Worm (Caenorhabditis elegans) whole organism, L3 larva: Measurements from ENCODE around the gene Y60A9.3.

ENCODE experiments used
- R02D3.7 ChIP-seq: fragments of 150-350 bp; optimal IDR thresholded peaks from 2 replicates; lab custom pipeline; 2014; ENCODE audit warnings: missing biosample characterization, missing genetic modification characterization
- aly-2 ChIP-seq: fragments of 150-350 bp; optimal IDR thresholded peaks from 2 replicates; lab custom pipeline; 2014; ENCODE audit warnings: missing biosample characterization, missing genetic modification characterization
- ama-1 ChIP-seq: fragments of 150-350 bp; optimal IDR thresholded peaks from 2 replicates; lab custom pipeline; 2018
- ceh-16 ChIP-seq: sonication (generic microtip); optimal IDR thresholded peaks from 2 replicates; lab custom pipeline; 2017; ENCODE audit warnings: missing biosample characterization, missing genetic modification characterization
- egl-27 ChIP-seq: sonication (generic microtip); optimal IDR thresholded peaks from 4 replicates; lab custom pipeline; 2017; ENCODE audit warnings: missing biosample characterization, missing genetic modification reagents, missing genetic modification characterization
- elt-3 ChIP-seq, 3 experiments: fragments of 150-350 bp in 1 of 3; sonication (generic microtip) in 2 of 3; optimal IDR thresholded peaks; 2 replicates in 2 of 3; 4 replicates in 1 of 3; lab custom pipeline; 2014 to 2017; ENCODE audit warnings: missing biosample characterization in 3 of 3, missing genetic modification characterization in 3 of 3
- mdl-1 ChIP-seq: fragments of 150-350 bp; optimal IDR thresholded peaks from 2 replicates; lab custom pipeline; 2014; ENCODE audit warnings: missing biosample characterization, missing genetic modification characterization
- nhr-25 ChIP-seq: sonication (generic microtip); optimal IDR thresholded peaks from 2 replicates; lab custom pipeline; 2017; ENCODE audit warnings: missing biosample characterization, missing genetic modification characterization
- pqm-1 ChIP-seq: fragments of 150-350 bp; optimal IDR thresholded peaks from 2 replicates; lab custom pipeline; 2017; ENCODE audit warnings: missing biosample characterization, missing genetic modification characterization, inconsistent platforms
- unc-39 ChIP-seq: sonication (generic microtip); optimal IDR thresholded peaks from 4 replicates; lab custom pipeline; 2017; ENCODE audit warnings: missing biosample characterization, missing genetic modification characterization

DNA sequence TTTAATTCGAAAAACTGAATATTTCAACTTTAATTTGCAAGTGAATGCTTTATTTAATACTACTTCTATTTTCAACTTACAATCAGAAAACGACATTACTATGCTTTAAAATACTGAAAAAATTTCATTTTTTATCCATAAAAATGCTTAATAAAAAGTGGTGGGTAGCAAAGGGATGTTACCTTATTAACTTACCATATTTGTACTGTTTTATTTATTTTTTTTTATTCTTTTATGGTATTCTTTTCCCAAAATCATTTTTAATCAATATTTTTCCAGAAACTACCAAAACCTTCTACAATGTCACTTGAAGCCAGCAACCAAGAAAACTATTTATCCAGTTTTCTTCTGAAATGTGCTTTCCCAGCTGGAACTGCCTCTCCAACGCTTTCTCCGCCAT, at the start of gene Y60A9.3:
- TF ChIP-seq egl-27 (tag; lab: Kevin White, UChicago) (no peak), ceh-16 (tag; lab: Kevin White, UChicago) (no peak), nhr-25 (no peak), mdl-1 (tag; lab: Kevin White, UChicago) (no peak), pqm-1 (no peak), ama-1 (no peak), unc-39 (tag; lab: Kevin White, UChicago) (no peak), aly-2 (tag; lab: Kevin White, UChicago) (no peak), R02D3.7 (tag; lab: Kevin White, UChicago) (no peak), elt-3 (tag; optimal IDR thresholded peaks at IDR 0.05; lab: Kevin White, UChicago) (no peak)
